Worm (Caenorhabditis elegans): ENCODE results near the gene B0024.11.

ce11 chrV:10317294-10317693, 2.0 kb downstream of the B0024.11 start, which contains the start of gene asps-1:
- TF ChIP-seq flt-1 (GFP tag; IDR thresholded peaks at IDR 0.05) (no peak), ama-1 (optimal IDR thresholded peaks at IDR 0.05) (no peak), tra-4 (tag; optimal IDR thresholded peaks at IDR 0.05) (no peak), ceh-13 (GFP tag; optimal IDR thresholded peaks at IDR 0.05) (no peak), F13C5.2 (tag; optimal IDR thresholded peaks at IDR 0.05) (no peak), pes-1 (GFP tag; IDR thresholded peaks at IDR 0.05) (no peak), tbx-37 (GFP tag; conservative IDR thresholded peaks at IDR 0.05) (no peak), scrt-1 (GFP tag; IDR thresholded peaks at IDR 0.05) (no peak), B0310.2 (tag; optimal IDR thresholded peaks at IDR 0.05) (no peak), hmbx-1 (tag; optimal IDR thresholded peaks at IDR 0.05) (no peak), aly-1 (tag; optimal IDR thresholded peaks at IDR 0.05) (no peak)

Data from whole organism, early embryonic.